Worm (Caenorhabditis elegans): ENCODE data around the gene Y59A8A.8.

ce11 chrV:17824610-17825009 is 40.8 kb upstream of the Y59A8A.8 start, which contains the start of gene srh-301:
- TF ChIP-seq set-16 (GFP tag; IDR thresholded peaks at IDR 0.05) = no peak
- no peak for TF ChIP-seq hlh-30 (tag; optimal IDR thresholded peaks at IDR 0.05; ENCODE audit: insufficient read depth)
- no peak for TF ChIP-seq attf-4 (tag; optimal IDR thresholded peaks at IDR 0.05)
- no peak for TF ChIP-seq ZK546.5 (tag; optimal IDR thresholded peaks at IDR 0.05)
- no peak for TF ChIP-seq nhr-25 (tag; optimal IDR thresholded peaks at IDR 0.05; ENCODE audit: borderline replicate concordance, insufficient read depth)
- TF ChIP-seq ama-1 (optimal IDR thresholded peaks at IDR 0.05) = no peak
- no peak for TF ChIP-seq lin-13 (GFP tag; optimal IDR thresholded peaks at IDR 0.05)
- TF ChIP-seq Y105C5A.15 (GFP tag; IDR thresholded peaks at IDR 0.05) = no peak
